Worm (Caenorhabditis elegans) whole organism, mixed stage, embryonic: ENCODE results near the gene magu-4.
"Not testable (repeated sequence)": the region's sequence is repeated elsewhere in the genome, so short reads cannot be mapped to it uniquely, and the experiment has no call there.

Source experiments
- M03D4.4 ChIP-seq: sonication (generic microtip); optimal IDR thresholded peaks from 2 replicates; lab custom pipeline; 2017; ENCODE audit warnings: mild to moderate bottlenecking, missing genetic modification characterization, missing compliant biosample characterization
- bed-3 ChIP-seq: fragments of 200-800 bp; sonication (Bioruptor generic); optimal IDR thresholded peaks from 3 replicates; lab custom pipeline; 2018; ENCODE audit warnings: mild to moderate bottlenecking, missing genetic modification characterization, moderate library complexity, missing compliant biosample characterization
- blmp-1 ChIP-seq: fragments of 150-350 bp; optimal IDR thresholded peaks from 2 replicates; lab custom pipeline; 2014; ENCODE audit warnings: missing biosample characterization, missing genetic modification characterization
- ceh-39 ChIP-seq: fragments of 150-350 bp; optimal IDR thresholded peaks from 2 replicates; lab custom pipeline; 2014; ENCODE audit warnings: missing biosample characterization, missing genetic modification characterization
- ceh-43 ChIP-seq: fragments of 200-800 bp; sonication (Bioruptor generic); optimal IDR thresholded peaks from 2 replicates; lab custom pipeline; 2018; ENCODE audit warnings: mild to moderate bottlenecking, missing genetic modification characterization, moderate library complexity, missing compliant biosample characterization
- ceh-83 ChIP-seq: fragments of 200-800 bp; sonication (Bioruptor generic); optimal IDR thresholded peaks from 2 replicates; lab custom pipeline; 2018; ENCODE audit warnings: mild to moderate bottlenecking, missing genetic modification characterization, missing compliant biosample characterization
- ces-1 ChIP-seq: fragments of 150-350 bp; optimal IDR thresholded peaks from 2 replicates; lab custom pipeline; 2014; ENCODE audit warnings: missing biosample characterization, missing genetic modification reagents, missing genetic modification characterization
- cnd-1 ChIP-seq: fragments of 200-800 bp; sonication (Bioruptor generic); optimal IDR thresholded peaks from 2 replicates; lab custom pipeline; 2018; ENCODE audit warnings: mild to moderate bottlenecking, missing genetic modification characterization, missing compliant biosample characterization
- drap-1 ChIP-seq: fragments of 200-800 bp; sonication (Bioruptor generic); optimal IDR thresholded peaks from 3 replicates; lab custom pipeline; 2018; ENCODE audit warnings: mild to moderate bottlenecking, missing genetic modification characterization, missing compliant biosample characterization
- elt-1 ChIP-seq: sonication (generic microtip); optimal IDR thresholded peaks from 2 replicates; lab custom pipeline; 2017; ENCODE audit warnings: missing genetic modification characterization, mild to moderate bottlenecking, missing compliant biosample characterization, antibody characterized with exemption, moderate library complexity, borderline replicate concordance; ENCODE audit not compliant: insufficient read depth
- elt-3 ChIP-seq: fragments of 150-350 bp; optimal IDR thresholded peaks from 2 replicates; lab custom pipeline; 2014; ENCODE audit warnings: missing biosample characterization, missing genetic modification characterization
- flh-1 ChIP-seq: fragments of 200-800 bp; sonication (Bioruptor generic); optimal IDR thresholded peaks from 2 replicates; lab custom pipeline; 2018; ENCODE audit warnings: mild to moderate bottlenecking, missing genetic modification characterization, moderate library complexity, missing compliant biosample characterization
- ham-2 ChIP-seq: fragments of 200-800 bp; sonication (Bioruptor generic); optimal IDR thresholded peaks from 2 replicates; lab custom pipeline; 2018; ENCODE audit warnings: mild to moderate bottlenecking, missing genetic modification characterization, missing compliant biosample characterization
- hlh-1 ChIP-seq: fragments of 150-350 bp; optimal IDR thresholded peaks from 2 replicates; lab custom pipeline; 2014; ENCODE audit warnings: missing biosample characterization, missing genetic modification reagents, missing genetic modification characterization
- lin-13 ChIP-seq: fragments of 150-350 bp; optimal IDR thresholded peaks from 2 replicates; lab custom pipeline; 2014; ENCODE audit warnings: missing biosample characterization, missing genetic modification characterization
- lsy-2 ChIP-seq: fragments of 150-350 bp; optimal IDR thresholded peaks from 2 replicates; lab custom pipeline; 2014; ENCODE audit warnings: missing biosample characterization, missing genetic modification characterization
- mab-5 ChIP-seq: fragments of 150-350 bp; optimal IDR thresholded peaks from 2 replicates; lab custom pipeline; 2014; ENCODE audit warnings: missing biosample characterization, missing genetic modification characterization
- mep-1 ChIP-seq: fragments of 150-350 bp; optimal IDR thresholded peaks from 2 replicates; lab custom pipeline; 2017; ENCODE audit warnings: missing biosample characterization, missing genetic modification reagents, missing genetic modification characterization, inconsistent platforms
- mls-2 ChIP-seq: sonication (generic microtip); optimal IDR thresholded peaks from 2 replicates; lab custom pipeline; 2016; ENCODE audit warnings: mild to moderate bottlenecking, missing genetic modification characterization, moderate library complexity, missing compliant biosample characterization
- nhr-12 ChIP-seq: fragments of 150-350 bp; optimal IDR thresholded peaks from 2 replicates; lab custom pipeline; 2014; ENCODE audit warnings: missing biosample characterization, missing genetic modification characterization
- nhr-2 ChIP-seq: fragments of 150-350 bp; optimal IDR thresholded peaks from 2 replicates; lab custom pipeline; 2014; ENCODE audit warnings: missing biosample characterization, missing genetic modification characterization
- nhr-237 ChIP-seq: fragments of 150-350 bp; optimal IDR thresholded peaks from 2 replicates; lab custom pipeline; 2014; ENCODE audit warnings: missing biosample characterization, missing genetic modification characterization
- nhr-28 ChIP-seq: fragments of 150-350 bp; optimal IDR thresholded peaks from 2 replicates; lab custom pipeline; 2014; ENCODE audit warnings: missing biosample characterization, missing genetic modification characterization
- nhr-76 ChIP-seq: sonication (generic microtip); optimal IDR thresholded peaks from 2 replicates; lab custom pipeline; 2017; ENCODE audit warnings: missing biosample characterization, missing genetic modification characterization
- pha-4 ChIP-seq: fragments of 150-350 bp; optimal IDR thresholded peaks from 2 replicates; lab custom pipeline; 2018; ENCODE audit warnings: missing biosample characterization, missing genetic modification reagents, missing genetic modification characterization
- sem-2 ChIP-seq: fragments of 200-800 bp; sonication (Bioruptor generic); optimal IDR thresholded peaks from 2 replicates; lab custom pipeline; 2018; ENCODE audit warnings: mild to moderate bottlenecking, missing genetic modification characterization, missing compliant biosample characterization
- snpc-4 ChIP-seq: fragments of 150-350 bp; optimal IDR thresholded peaks from 2 replicates; lab custom pipeline; 2014; ENCODE audit warnings: missing biosample characterization, missing genetic modification characterization
- sptf-1 ChIP-seq: sonication (generic microtip); optimal IDR thresholded peaks from 2 replicates; lab custom pipeline; 2017; ENCODE audit warnings: mild to moderate bottlenecking, missing genetic modification characterization, moderate library complexity, missing compliant biosample characterization
- tbx-8 ChIP-seq: fragments of 200-800 bp; sonication (Bioruptor generic); optimal IDR thresholded peaks from 2 replicates; lab custom pipeline; 2018; ENCODE audit warnings: mild to moderate bottlenecking, missing genetic modification characterization, moderate library complexity, missing compliant biosample characterization
- unc-120 ChIP-seq: sonication (generic microtip); optimal IDR thresholded peaks from 2 replicates; lab custom pipeline; 2017; ENCODE audit warnings: missing genetic modification characterization, missing compliant biosample characterization; ENCODE audit not compliant: poor library complexity, severe bottlenecking
- unc-62 ChIP-seq: fragments of 150-350 bp; optimal IDR thresholded peaks from 2 replicates; lab custom pipeline; 2014; ENCODE audit warnings: missing biosample characterization, missing genetic modification reagents, missing genetic modification characterization
- zip-8 ChIP-seq: fragments of 150-350 bp; optimal IDR thresholded peaks from 2 replicates; lab custom pipeline; 2014; ENCODE audit warnings: missing biosample characterization, missing genetic modification characterization
- ztf-11 ChIP-seq: fragments of 150-350 bp; optimal IDR thresholded peaks from 2 replicates; lab custom pipeline; 2014; ENCODE audit warnings: missing biosample characterization, missing genetic modification characterization

The magu-4 gene

ce11 chrIV:10028779-10029178, 19.2 kb downstream of the magu-4 start, which contains the start of the genes F44D12.16 and msd-2:
Gene F44D12.16 (plus strand): TSS chrIV:10029079.
Gene msd-2 (plus strand): TSS chrIV:10029083.
- not testable (repeated sequence) for TF ChIP-seq unc-62 (GFP tag; lab: Kevin White, UChicago); ceh-83 (GFP tag; lab: Kevin White, UChicago); sptf-1

- TF ChIP-seq unc-62 (GFP tag; lab: Kevin White, UChicago): no peak
- TF ChIP-seq mab-5 (tag; lab: Kevin White, UChicago): no peak
- TF ChIP-seq mls-2: no peak
- TF ChIP-seq flh-1 (GFP tag; lab: Kevin White, UChicago): no peak
- no peak for TF ChIP-seq snpc-4
- no peak for TF ChIP-seq nhr-2 (tag; lab: Kevin White, UChicago)
- TF ChIP-seq ceh-39 (tag; lab: Kevin White, UChicago): no peak
- TF ChIP-seq elt-3 (tag; lab: Kevin White, UChicago): no peak
- no peak for TF ChIP-seq ham-2 (GFP tag; lab: Kevin White, UChicago)
- TF ChIP-seq elt-1 (tag; lab: Kevin White, UChicago): no peak
- no peak for TF ChIP-seq M03D4.4
- TF ChIP-seq drap-1 (GFP tag; lab: Kevin White, UChicago): no peak
- no peak for TF ChIP-seq lin-13 (tag; lab: Kevin White, UChicago)
- no peak for TF ChIP-seq cnd-1
- TF ChIP-seq unc-120: no peak
- no peak for TF ChIP-seq zip-8 (tag; lab: Kevin White, UChicago)
Measured at ce11 chrIV:10033053-10033452, 23.5 kb downstream of the magu-4 start, which contains the start of gene F44D12.6. Gene F44D12.6 (plus strand): TSS chrIV:10033353.

ce11 chrIV:10036966-10037365, 27.4 kb downstream of the magu-4 start, which contains the start of gene F44D12.10:
Gene F44D12.10 (minus strand): TSS chrIV:10037066.
- TF ChIP-seq unc-62 (GFP tag; lab: Kevin White, UChicago) (no peak), nhr-237 (no peak), nhr-28 (tag; lab: Kevin White, UChicago) (no peak), nhr-2 (tag; lab: Kevin White, UChicago) (no peak)

ce11 chrIV:10040803-10041202, 31.2 kb downstream of the magu-4 start, which contains the start of gene dhs-31:
Gene dhs-31 (minus strand): TSS chrIV:10040903.
- TF ChIP-seq elt-1 (tag; lab: Kevin White, UChicago): no peak
- TF ChIP-seq ces-1 (GFP tag; lab: Kevin White, UChicago): no peak
- TF ChIP-seq ceh-83 (GFP tag; lab: Kevin White, UChicago): no peak
- no peak for TF ChIP-seq blmp-1 (tag; lab: Kevin White, UChicago)
- no peak for TF ChIP-seq cnd-1
- TF ChIP-seq ztf-11 (tag; lab: Kevin White, UChicago): no peak
- no peak for TF ChIP-seq tbx-8
- TF ChIP-seq mls-2: no peak
- TF ChIP-seq flh-1 (GFP tag; lab: Kevin White, UChicago): no peak
- TF ChIP-seq sptf-1: no peak
- TF ChIP-seq M03D4.4: no peak
- TF ChIP-seq mep-1 (tag; lab: Kevin White, UChicago): no peak
- no peak for TF ChIP-seq nhr-12 (tag; lab: Kevin White, UChicago)
- TF ChIP-seq nhr-76 (tag; lab: Kevin White, UChicago): no peak
- no peak for TF ChIP-seq pha-4 (tag; lab: Kevin White, UChicago)
- TF ChIP-seq hlh-1 (tag; lab: Kevin White, UChicago): no peak
- no peak for TF ChIP-seq nhr-28 (tag; lab: Kevin White, UChicago)

- no peak for TF ChIP-seq sem-2
- no peak for TF ChIP-seq elt-3 (tag; lab: Kevin White, UChicago)
- TF ChIP-seq mep-1 (tag; lab: Kevin White, UChicago): no peak
- TF ChIP-seq unc-120: no peak
- TF ChIP-seq ham-2 (GFP tag; lab: Kevin White, UChicago): no peak
- TF ChIP-seq unc-62 (GFP tag; lab: Kevin White, UChicago): no peak
- no peak for TF ChIP-seq nhr-28 (tag; lab: Kevin White, UChicago)
- TF ChIP-seq bed-3: no peak
- no peak for TF ChIP-seq lsy-2
- no peak for TF ChIP-seq nhr-76 (tag; lab: Kevin White, UChicago)
- TF ChIP-seq ceh-39 (tag; lab: Kevin White, UChicago): no peak
- no peak for TF ChIP-seq pha-4 (tag; lab: Kevin White, UChicago)
- TF ChIP-seq mls-2: no peak
- no peak for TF ChIP-seq blmp-1 (tag; lab: Kevin White, UChicago)
- no peak for TF ChIP-seq sptf-1
- no peak for TF ChIP-seq ceh-43
Measured at ce11 chrIV:10042881-10043280, 33.3 kb downstream of the magu-4 start, which contains the start of gene frk-1. Gene frk-1 (plus strand): TSS chrIV:10043181.
